Fruit fly (Drosophila melanogaster): ENCODE results near the gene Nup35.
A peak's percentile ranks its signal among the peaks of the same experiment; 100 is the strongest.

The Nup35 gene

DNA sequence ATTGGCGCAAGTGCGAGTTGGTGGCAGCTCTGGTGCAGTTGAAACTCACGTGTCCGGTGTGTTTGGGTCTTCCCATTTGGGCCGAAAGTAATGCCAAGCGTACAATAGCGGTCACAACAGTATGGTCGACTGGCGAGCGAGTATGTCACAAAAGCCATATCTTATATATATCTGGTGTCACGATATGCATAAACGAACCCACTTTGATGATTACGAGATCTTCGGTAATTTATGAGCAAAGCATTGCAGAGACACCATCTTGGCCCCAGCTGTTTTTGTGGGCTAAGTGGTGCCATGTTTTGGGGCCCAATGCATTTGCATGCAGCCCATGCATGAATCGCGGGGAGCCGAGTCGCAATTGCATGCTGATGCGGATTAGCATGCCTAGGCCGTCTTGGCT lies 30.9 kb downstream of the Nup35 start (continued):
- no peak for TF ChIP-seq CG16779 (tag; optimal IDR thresholded peaks at IDR 0.05)
- peak; percentile 10 for TF ChIP-seq Smox (GFP tag; optimal IDR thresholded peaks at IDR 0.05)
- TF ChIP-seq CG10631 (GFP tag; optimal IDR thresholded peaks at IDR 0.05) = peak; percentile 29
- peak; percentile 47 for TF ChIP-seq CG3919 (GFP tag; optimal IDR thresholded peaks at IDR 0.05)
- peak; percentile 51 for TF ChIP-seq Hr4 (GFP tag; optimal IDR thresholded peaks at IDR 0.05)
- TF ChIP-seq CG11294 (GFP tag; IDR thresholded peaks at IDR 0.05) = no peak
- TF ChIP-seq Eip75B (GFP tag; optimal IDR thresholded peaks at IDR 0.05) = peak; percentile 19
- peak in 1 of 2 experiments; percentile 15 for TF ChIP-seq ss (GFP tag; optimal IDR thresholded peaks at IDR 0.05)
- TF ChIP-seq CG6276 (GFP tag; optimal IDR thresholded peaks at IDR 0.05) = peak; percentile 31
- peak; percentile 31 for TF ChIP-seq net (GFP tag; optimal IDR thresholded peaks at IDR 0.05)
- no peak for TF ChIP-seq CG3032 (tag; optimal IDR thresholded peaks at IDR 0.05)
- no peak for TF ChIP-seq CG9139 (GFP tag; optimal IDR thresholded peaks at IDR 0.05)
- peak; percentile 18 for TF ChIP-seq Met (GFP tag; optimal IDR thresholded peaks at IDR 0.05)
- peak; percentile 48 for TF ChIP-seq svp (GFP tag)
- no peak for TF ChIP-seq Hr38 (GFP tag; optimal IDR thresholded peaks at IDR 0.05)
- TF ChIP-seq CG6808 (GFP tag; optimal IDR thresholded peaks at IDR 0.05) = no peak
- no peak for TF ChIP-seq CG6854 (GFP tag; optimal IDR thresholded peaks at IDR 0.05)
- TF ChIP-seq Ets21C (GFP tag; optimal IDR thresholded peaks at IDR 0.05) = no peak
- TF ChIP-seq esn (GFP tag; optimal IDR thresholded peaks at IDR 0.05) = peak; percentile 27
- no peak for TF ChIP-seq Lpt (GFP tag; optimal IDR thresholded peaks at IDR 0.05)
- peak; percentile 80 for TF ChIP-seq eg (GFP tag; IDR thresholded peaks at IDR 0.05)
- TF ChIP-seq OdsH (GFP tag; optimal IDR thresholded peaks at IDR 0.05) = peak; percentile 36
- TF ChIP-seq Hr39 (GFP tag; optimal IDR thresholded peaks at IDR 0.05) = no peak
- TF ChIP-seq fd59A (GFP tag; optimal IDR thresholded peaks at IDR 0.05) = no peak
- TF ChIP-seq CG11762 (GFP tag; optimal IDR thresholded peaks at IDR 0.05; ENCODE audit: insufficient read depth) = no peak
- TF ChIP-seq Eip78C (GFP tag) = peak; percentile 73
- TF ChIP-seq Gug (GFP tag; IDR thresholded peaks at IDR 0.05) = no peak
- peak; percentile 55 for TF ChIP-seq pdm3 (GFP tag; optimal IDR thresholded peaks at IDR 0.05)
- no peak for TF ChIP-seq vri (GFP tag; optimal IDR thresholded peaks at IDR 0.05)
- peak; percentile 55 for TF ChIP-seq CG32006 (GFP tag; optimal IDR thresholded peaks at IDR 0.05)
- no peak for TF ChIP-seq CG1621 (tag; optimal IDR thresholded peaks at IDR 0.05)
- TF ChIP-seq CG7368 (GFP tag; optimal IDR thresholded peaks at IDR 0.05) = no peak

DNA sequence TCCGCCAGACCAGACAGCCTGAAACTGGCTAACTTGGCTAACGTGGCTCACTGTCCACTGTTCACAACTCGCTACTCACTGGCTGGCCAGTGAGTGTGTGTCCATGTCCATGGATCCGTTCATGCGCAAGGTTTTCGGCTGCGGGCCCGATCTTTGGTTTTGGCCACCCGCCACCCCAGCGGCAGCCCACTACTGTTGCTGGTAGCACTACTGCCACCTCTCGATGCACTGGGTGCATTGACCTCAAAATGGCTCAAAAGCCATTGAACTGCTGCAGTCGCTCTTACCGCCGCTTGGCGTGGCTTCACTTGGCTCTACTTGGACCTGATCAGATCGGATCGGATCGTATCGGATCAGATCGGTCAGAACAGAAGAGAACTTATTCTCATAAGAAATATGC lies 33.4 kb downstream of the Nup35 start:
- TF ChIP-seq net (GFP tag; optimal IDR thresholded peaks at IDR 0.05) = no peak
- TF ChIP-seq Eip78C (GFP tag) = peak; percentile 5
- TF ChIP-seq CG6854 (GFP tag; optimal IDR thresholded peaks at IDR 0.05) = no peak

DNA sequence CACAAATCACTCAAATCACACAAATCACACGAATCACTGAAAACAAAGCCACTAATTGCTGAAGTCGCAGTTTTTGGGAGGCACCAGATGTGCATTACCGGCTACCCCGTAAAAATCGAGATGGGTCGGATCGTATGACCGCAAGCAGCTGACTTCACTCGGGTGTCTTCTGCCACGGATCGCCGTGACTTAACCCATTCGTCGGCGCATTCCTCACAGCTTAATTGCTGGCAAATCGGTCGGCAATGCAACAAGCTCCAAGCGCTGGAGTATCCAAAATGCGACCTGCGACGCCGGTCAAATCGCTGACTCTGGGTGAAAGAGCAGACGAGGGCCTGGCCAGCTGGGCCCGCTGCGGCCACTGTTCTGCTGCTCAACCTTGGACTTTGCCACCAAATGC lies 34.8 kb downstream of the Nup35 start:
- TF ChIP-seq CG11902 (GFP tag; optimal IDR thresholded peaks at IDR 0.05) = no peak
- no peak for TF ChIP-seq CG10631 (GFP tag; optimal IDR thresholded peaks at IDR 0.05)
- TF ChIP-seq dsx (GFP tag; optimal IDR thresholded peaks at IDR 0.05; ENCODE audit: poor library complexity, severe bottlenecking) = no peak
- TF ChIP-seq net (GFP tag; optimal IDR thresholded peaks at IDR 0.05) = no peak
- TF ChIP-seq fd85E (GFP tag; optimal IDR thresholded peaks at IDR 0.05) = no peak

DNA sequence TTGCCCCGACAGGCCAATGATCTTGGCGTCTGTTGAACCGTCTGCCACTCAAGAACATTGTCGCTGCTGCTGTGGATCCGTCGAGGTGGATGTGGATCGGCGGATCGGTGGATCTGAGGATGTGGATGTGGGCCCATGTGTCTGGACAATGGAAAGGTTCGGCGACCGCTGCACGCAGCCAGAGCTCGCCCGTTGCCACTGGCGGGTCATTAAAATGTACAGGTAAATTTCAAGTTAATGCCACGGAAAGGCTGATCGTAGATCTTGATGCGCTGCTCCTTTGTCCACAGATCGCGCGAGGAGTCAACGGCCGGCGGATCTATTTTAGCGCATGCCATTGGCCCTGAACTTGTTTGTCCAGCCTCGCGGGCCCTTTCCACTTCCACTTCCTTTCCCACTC lies 36.5 kb downstream of the Nup35 start:
- TF ChIP-seq CG10631 (GFP tag; optimal IDR thresholded peaks at IDR 0.05) = no peak
- TF ChIP-seq achi (GFP tag; optimal IDR thresholded peaks at IDR 0.05) = no peak
- TF ChIP-seq acj6 (GFP tag; optimal IDR thresholded peaks at IDR 0.05) = no peak
- TF ChIP-seq CG34406 (GFP tag; optimal IDR thresholded peaks at IDR 0.05) = no peak
- no peak for TF ChIP-seq svp (GFP tag)
- peak; percentile 78 for TF ChIP-seq dsx (GFP tag; optimal IDR thresholded peaks at IDR 0.05; ENCODE audit: poor library complexity, severe bottlenecking)
- TF ChIP-seq Sox15 (GFP tag; optimal IDR thresholded peaks at IDR 0.05) = no peak
- TF ChIP-seq ss (GFP tag; optimal IDR thresholded peaks at IDR 0.05) = peak in 1 of 2 experiments; percentile 81
- no peak for TF ChIP-seq CG8319 (GFP tag; optimal IDR thresholded peaks at IDR 0.05)
- TF ChIP-seq CG1621 (tag; optimal IDR thresholded peaks at IDR 0.05) = peak; percentile 17
- no peak for TF ChIP-seq Ets21C (GFP tag; optimal IDR thresholded peaks at IDR 0.05)
- TF ChIP-seq Eip78C (GFP tag) = peak; percentile 35
